Worm (Caenorhabditis elegans) whole organism, mixed stage, embryonic: Measurements from ENCODE around the gene srh-33.

Source experiments
- blmp-1 ChIP-seq: fragments of 150-350 bp; optimal IDR thresholded peaks from 2 replicates; lab custom pipeline; 2014; ENCODE audit warnings: missing biosample characterization, missing genetic modification characterization
- ceh-43 ChIP-seq: fragments of 200-800 bp; sonication (Bioruptor generic); optimal IDR thresholded peaks from 2 replicates; lab custom pipeline; 2018; ENCODE audit warnings: mild to moderate bottlenecking, missing genetic modification characterization, moderate library complexity, missing compliant biosample characterization
- cnd-1 ChIP-seq: fragments of 200-800 bp; sonication (Bioruptor generic); optimal IDR thresholded peaks from 2 replicates; lab custom pipeline; 2018; ENCODE audit warnings: mild to moderate bottlenecking, missing genetic modification characterization, missing compliant biosample characterization
- lin-32 ChIP-seq: fragments of 200-800 bp; sonication (Bioruptor generic); optimal IDR thresholded peaks from 2 replicates; lab custom pipeline; 2018; ENCODE audit warnings: mild to moderate bottlenecking, missing genetic modification characterization, missing compliant biosample characterization
- mab-5 ChIP-seq: fragments of 150-350 bp; optimal IDR thresholded peaks from 2 replicates; lab custom pipeline; 2014; ENCODE audit warnings: missing biosample characterization, missing genetic modification characterization
- mep-1 ChIP-seq: fragments of 150-350 bp; optimal IDR thresholded peaks from 2 replicates; lab custom pipeline; 2017; ENCODE audit warnings: missing biosample characterization, missing genetic modification reagents, missing genetic modification characterization, inconsistent platforms
- nhr-237 ChIP-seq: fragments of 150-350 bp; optimal IDR thresholded peaks from 2 replicates; lab custom pipeline; 2014; ENCODE audit warnings: missing biosample characterization, missing genetic modification characterization
- nhr-28 ChIP-seq: fragments of 150-350 bp; optimal IDR thresholded peaks from 2 replicates; lab custom pipeline; 2014; ENCODE audit warnings: missing biosample characterization, missing genetic modification characterization
- nhr-76 ChIP-seq: sonication (generic microtip); optimal IDR thresholded peaks from 2 replicates; lab custom pipeline; 2017; ENCODE audit warnings: missing biosample characterization, missing genetic modification characterization
- pha-4 ChIP-seq: fragments of 150-350 bp; optimal IDR thresholded peaks from 2 replicates; lab custom pipeline; 2018; ENCODE audit warnings: missing biosample characterization, missing genetic modification reagents, missing genetic modification characterization
- snpc-4 ChIP-seq: fragments of 150-350 bp; optimal IDR thresholded peaks from 2 replicates; lab custom pipeline; 2014; ENCODE audit warnings: missing biosample characterization, missing genetic modification characterization
- unc-120 ChIP-seq: sonication (generic microtip); optimal IDR thresholded peaks from 2 replicates; lab custom pipeline; 2017; ENCODE audit warnings: missing genetic modification characterization, missing compliant biosample characterization; ENCODE audit not compliant: poor library complexity, severe bottlenecking
- unc-62 ChIP-seq: fragments of 150-350 bp; optimal IDR thresholded peaks from 2 replicates; lab custom pipeline; 2014; ENCODE audit warnings: missing biosample characterization, missing genetic modification reagents, missing genetic modification characterization

- TF ChIP-seq lin-32 (GFP tag; lab: Kevin White, UChicago) = no peak
- no peak for TF ChIP-seq mep-1
- no peak for TF ChIP-seq nhr-237 (tag; lab: Kevin White, UChicago)
- no peak for TF ChIP-seq unc-62 (GFP tag; lab: Kevin White, UChicago)
- no peak for TF ChIP-seq pha-4 (tag; lab: Kevin White, UChicago)
- TF ChIP-seq blmp-1 (tag; lab: Kevin White, UChicago) = no peak
- no peak for TF ChIP-seq unc-120 (tag; lab: Kevin White, UChicago)
- TF ChIP-seq cnd-1 (tag; lab: Kevin White, UChicago) = no peak
- no peak for TF ChIP-seq snpc-4 (tag; lab: Kevin White, UChicago)
- no peak for TF ChIP-seq ceh-43
- TF ChIP-seq nhr-28 (tag; lab: Kevin White, UChicago) = no peak
- no peak for TF ChIP-seq nhr-76 (tag; lab: Kevin White, UChicago)
- no peak for TF ChIP-seq mab-5 (tag; lab: Kevin White, UChicago)
Observed at ce11 chrV:474516-474915, 31.4 kb upstream of the srh-33 start, which contains the start of gene nhr-99.
